Worm (Caenorhabditis elegans): ENCODE data around the gene nlp-63.

DNA sequence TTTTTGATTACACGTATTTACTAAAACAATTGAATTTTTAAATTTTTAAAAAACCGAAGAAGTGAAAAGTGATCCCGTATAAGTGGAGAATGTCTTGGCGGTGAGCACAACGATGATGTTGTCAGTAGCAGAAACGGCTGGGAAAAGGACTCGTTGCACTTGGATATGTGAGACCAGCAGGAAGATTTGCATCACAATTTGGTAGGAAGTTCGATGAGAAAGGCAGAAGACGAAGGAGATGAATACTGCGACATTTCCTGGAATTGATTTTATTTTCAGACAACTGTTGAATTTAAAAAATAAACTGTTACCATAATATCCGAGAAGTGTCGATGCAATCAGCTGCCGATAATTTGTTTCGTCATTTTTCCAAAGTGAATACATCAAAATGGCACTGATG, 44.7 kb downstream of the nlp-63 start, which contains the start of gene R05H5.4:
- TF ChIP-seq dmd-4 (tag; optimal IDR thresholded peaks at IDR 0.05) (no peak), nhr-237 (tag; optimal IDR thresholded peaks at IDR 0.05) (no peak), ztf-11 (tag; optimal IDR thresholded peaks at IDR 0.05) (no peak), nhr-11 (tag; optimal IDR thresholded peaks at IDR 0.05) (no peak), nhr-77 (tag; optimal IDR thresholded peaks at IDR 0.05) (no peak), elt-1 (tag; optimal IDR thresholded peaks at IDR 0.05) (no peak), mdl-1 (tag; optimal IDR thresholded peaks at IDR 0.05) (no peak)
